Worm (Caenorhabditis elegans) whole organism, early embryonic: ENCODE results near the gene C50E10.1.
"Not testable (repeated sequence)": the region's sequence is repeated elsewhere in the genome, so short reads cannot be mapped to it uniquely, and the experiment has no call there.

Source experiments
- aly-1 ChIP-seq: sonication (generic microtip); optimal IDR thresholded peaks from 2 replicates; lab custom pipeline; 2016; ENCODE audit warnings: missing genetic modification characterization, missing compliant biosample characterization
- ama-1 ChIP-seq: fragments of 150-350 bp; optimal IDR thresholded peaks from 2 replicates; lab custom pipeline; 2014
- ceh-36 ChIP-seq: sonication (generic microtip); optimal IDR thresholded peaks from 2 replicates; lab custom pipeline; 2016; ENCODE audit warnings: missing genetic modification characterization, inconsistent platforms, missing compliant biosample characterization
- ets-7 ChIP-seq: sonication (generic microtip); optimal IDR thresholded peaks from 2 replicates; lab custom pipeline; 2016; ENCODE audit warnings: missing genotype, missing genetic modification characterization, missing compliant biosample characterization
- flt-1 ChIP-seq: fragments of 200-800 bp; sonication (Bioruptor generic); IDR thresholded peaks from 2 replicates; pipeline ENCODE4 v1.3.6; 2022; ENCODE audit warnings: missing genetic modification characterization, missing compliant biosample characterization
- pes-1 ChIP-seq: fragments of 200-800 bp; sonication (Bioruptor generic); IDR thresholded peaks from 2 replicates; pipeline ENCODE4 v1.3.6; 2022; ENCODE audit warnings: missing genetic modification reagents, missing genetic modification characterization, missing compliant biosample characterization
- scrt-1 ChIP-seq: fragments of 200-800 bp; sonication (Bioruptor generic); IDR thresholded peaks from 2 replicates; pipeline ENCODE4 v1.3.6; 2022; ENCODE audit warnings: missing genetic modification characterization, missing compliant biosample characterization
- tbx-11 ChIP-seq: fragments of 200-800 bp; sonication (Bioruptor generic); IDR thresholded peaks from 2 replicates; pipeline ENCODE4 v1.3.6; 2022; ENCODE audit warnings: missing genetic modification characterization, missing compliant biosample characterization
- tbx-37 ChIP-seq: fragments of 200-800 bp; sonication (Bioruptor generic); conservative IDR thresholded peaks from 2 replicates; pipeline ENCODE4 v1.3.6; 2022; ENCODE audit warnings: missing genetic modification reagents, missing genetic modification characterization, missing compliant biosample characterization

DNA sequence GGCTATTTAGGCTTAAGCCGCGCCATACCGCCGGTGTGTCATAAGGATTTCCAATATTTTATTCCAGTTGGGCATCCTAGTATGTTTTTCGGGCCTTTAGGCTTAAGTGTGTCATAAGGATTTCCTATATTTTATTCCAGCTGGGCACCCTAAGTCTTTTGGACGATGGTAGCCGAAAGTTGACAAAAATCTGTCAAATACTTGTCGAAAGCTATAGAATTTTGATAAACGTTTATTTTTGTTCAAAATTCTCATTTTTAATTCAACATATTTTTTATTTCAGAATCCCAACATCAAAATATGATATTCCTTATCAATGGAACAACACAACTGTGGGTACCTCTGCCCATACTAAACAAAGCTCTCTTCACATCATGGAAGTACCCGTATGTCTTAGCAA, 16.3 kb upstream of the C50E10.1 start, which contains the start of gene sre-49:
- not testable (repeated sequence) for TF ChIP-seq ama-1 (lab: Kevin White, UChicago); ets-7 (tag; lab: Kevin White, UChicago); tbx-37; ceh-36 (tag; lab: Kevin White, UChicago); tbx-11; pes-1 (GFP tag; lab: Robert Waterston, UW); scrt-1 (GFP tag; lab: Robert Waterston, UW); flt-1 (GFP tag; lab: Robert Waterston, UW); aly-1 (tag; lab: Kevin White, UChicago)
